Worm (Caenorhabditis elegans): ENCODE measurements around the gene F46C8.8.

F46C8.8 gene

ce11 chrX:7554326-7554725 lies at the start of gene F46C8.8:
F46C8.8 (minus strand) TSS chrX:7554426.
- TF ChIP-seq ceh-16 (tag; optimal IDR thresholded peaks at IDR 0.05) (no peak), egl-27 (tag; optimal IDR thresholded peaks at IDR 0.05) (no peak), fos-1 (tag; optimal IDR thresholded peaks at IDR 0.05) (no peak), nhr-237 (tag; optimal IDR thresholded peaks at IDR 0.05) (no peak), peb-1 (tag; optimal IDR thresholded peaks at IDR 0.05) (no peak), ZK546.5 (tag; optimal IDR thresholded peaks at IDR 0.05) (no peak), lsy-2 (tag; optimal IDR thresholded peaks at IDR 0.05) (no peak), gmeb-1 (tag; optimal IDR thresholded peaks at IDR 0.05) (no peak), unc-55 (GFP tag; optimal IDR thresholded peaks at IDR 0.05) (no peak)

- no peak for TF ChIP-seq lin-39 (tag; optimal IDR thresholded peaks at IDR 0.05)
- no peak for TF ChIP-seq snpc-4 (tag; optimal IDR thresholded peaks at IDR 0.05)
- no peak for TF ChIP-seq Y55F3AM.14 (GFP tag; optimal IDR thresholded peaks at IDR 0.05)
- no peak for TF ChIP-seq lin-13 (GFP tag; optimal IDR thresholded peaks at IDR 0.05)
- TF ChIP-seq sem-4 (tag; optimal IDR thresholded peaks at IDR 0.05): no peak
- TF ChIP-seq lin-11 (tag; optimal IDR thresholded peaks at IDR 0.05): no peak
- no peak for TF ChIP-seq mdl-1 (tag; optimal IDR thresholded peaks at IDR 0.05)
Measured at ce11 chrX:7596627-7597026, 42.4 kb upstream of the F46C8.8 start, which contains the start of gene C44E12.1. C44E12.1 (plus strand) TSS chrX:7596927.

- TF ChIP-seq unc-55 (GFP tag; optimal IDR thresholded peaks at IDR 0.05): no peak
- peak; percentile 29 for TF ChIP-seq nhr-21 (tag; optimal IDR thresholded peaks at IDR 0.05)
- no peak for TF ChIP-seq nhr-10 (tag; optimal IDR thresholded peaks at IDR 0.05)
- no peak for TF ChIP-seq nhr-25 (tag; optimal IDR thresholded peaks at IDR 0.05)
- no peak for TF ChIP-seq Y55F3AM.14 (GFP tag; optimal IDR thresholded peaks at IDR 0.05)
- peak; percentile 66 for TF ChIP-seq sma-3 (GFP tag; optimal IDR thresholded peaks at IDR 0.05)
- TF ChIP-seq unc-39 (tag; optimal IDR thresholded peaks at IDR 0.05): no peak
- TF ChIP-seq blmp-1 (tag; optimal IDR thresholded peaks at IDR 0.05; ENCODE audit: insufficient read depth): peak; percentile 66
- TF ChIP-seq ztf-1 (GFP tag; conservative IDR thresholded peaks at IDR 0.05): no peak
- no peak for TF ChIP-seq crh-2 (tag; optimal IDR thresholded peaks at IDR 0.05)
- peak; percentile 6 for TF ChIP-seq fos-1 (tag; optimal IDR thresholded peaks at IDR 0.05)
- no peak for TF ChIP-seq ztf-4 (tag; optimal IDR thresholded peaks at IDR 0.05)
- no peak for TF ChIP-seq alr-1 (tag; optimal IDR thresholded peaks at IDR 0.05)
- TF ChIP-seq nhr-11 (tag; optimal IDR thresholded peaks at IDR 0.05): no peak
- TF ChIP-seq sma-9 (GFP tag; optimal IDR thresholded peaks at IDR 0.05): peak; percentile 61
- no peak for TF ChIP-seq sma-9 (tag; optimal IDR thresholded peaks at IDR 0.05)
- TF ChIP-seq egl-27 (tag; optimal IDR thresholded peaks at IDR 0.05): no peak
- TF ChIP-seq nhr-23 (tag; optimal IDR thresholded peaks at IDR 0.05): no peak
- no peak for TF ChIP-seq nhr-6 (tag; optimal IDR thresholded peaks at IDR 0.05)
- peak in 1 of 2 experiments; percentile 3 for TF ChIP-seq lsy-2 (tag; optimal IDR thresholded peaks at IDR 0.05)
Measured at ce11 chrX:7596029-7596428, 41.8 kb upstream of the F46C8.8 start.

ce11 chrX:7593931-7594544 lies 39.8 kb upstream of the F46C8.8 start:
- TF ChIP-seq sma-3 (GFP tag; optimal IDR thresholded peaks at IDR 0.05) (peak; percentile 28), mbf-1 (tag; optimal IDR thresholded peaks at IDR 0.05) (no peak), nhr-25 (tag; optimal IDR thresholded peaks at IDR 0.05) (peak; percentile 16), sma-9 (GFP tag; optimal IDR thresholded peaks at IDR 0.05) (peak; percentile 44), sma-9 (tag; optimal IDR thresholded peaks at IDR 0.05) (no peak), nhr-21 (tag; optimal IDR thresholded peaks at IDR 0.05) (peak; percentile 59), mdl-1 (tag; optimal IDR thresholded peaks at IDR 0.05) (no peak)

- TF ChIP-seq fos-1 (tag; optimal IDR thresholded peaks at IDR 0.05) (peak; percentile 5), ztf-4 (tag; optimal IDR thresholded peaks at IDR 0.05) (no peak), alr-1 (tag; optimal IDR thresholded peaks at IDR 0.05) (no peak), mab-5 (tag; optimal IDR thresholded peaks at IDR 0.05) (no peak), nhr-25 (tag; optimal IDR thresholded peaks at IDR 0.05) (peak; percentile 1), nhr-129 (tag; optimal IDR thresholded peaks at IDR 0.05) (no peak), mdl-1 (tag; optimal IDR thresholded peaks at IDR 0.05) (no peak), dmd-4 (tag; optimal IDR thresholded peaks at IDR 0.05) (no peak), peb-1 (tag; optimal IDR thresholded peaks at IDR 0.05) (no peak), ceh-82 (tag; optimal IDR thresholded peaks at IDR 0.05) (no peak), sem-4 (tag; optimal IDR thresholded peaks at IDR 0.05) (peak; percentile 2), zag-1 (tag; optimal IDR thresholded peaks at IDR 0.05) (no peak), unc-62 (GFP tag; optimal IDR thresholded peaks at IDR 0.05) (no peak), ceh-16 (tag; optimal IDR thresholded peaks at IDR 0.05) (no peak), nhr-10 (tag; optimal IDR thresholded peaks at IDR 0.05) (no peak), ztf-1 (GFP tag; conservative IDR thresholded peaks at IDR 0.05) (no peak), lin-11 (tag; optimal IDR thresholded peaks at IDR 0.05) (no peak), nhr-21 (tag; optimal IDR thresholded peaks at IDR 0.05) (peak; percentile 34), mbf-1 (tag; optimal IDR thresholded peaks at IDR 0.05) (no peak), gmeb-1 (tag; optimal IDR thresholded peaks at IDR 0.05) (no peak), lin-13 (GFP tag; optimal IDR thresholded peaks at IDR 0.05) (no peak), nhr-6 (tag; optimal IDR thresholded peaks at IDR 0.05) (no peak), R02D3.7 (tag; optimal IDR thresholded peaks at IDR 0.05) (no peak), blmp-1 (tag; optimal IDR thresholded peaks at IDR 0.05; ENCODE audit: insufficient read depth) (no peak), lin-39 (tag; optimal IDR thresholded peaks at IDR 0.05) (no peak), egl-27 (tag; optimal IDR thresholded peaks at IDR 0.05) (no peak), nhr-12 (tag; optimal IDR thresholded peaks at IDR 0.05) (no peak), nhr-11 (tag; optimal IDR thresholded peaks at IDR 0.05) (no peak)
Measured at ce11 chrX:7590756-7591155, 36.5 kb upstream of the F46C8.8 start.

Measured in whole organism, L2 larva.